Fruit fly (Drosophila melanogaster) whole organism, embryonic: ENCODE results near the gene Pcif1.

Source experiments
- ATbp ChIP-seq: fragments of 200-800 bp; sonication (Bioruptor generic); optimal IDR thresholded peaks from 2 replicates; lab custom pipeline; 2017; ENCODE audit warnings: missing biosample characterization, mild to moderate bottlenecking, missing genetic modification characterization, missing genetic modification reagents
- Adf1 ChIP-seq: fragments of 200-800 bp; sonication (Bioruptor generic); IDR thresholded peaks from 2 replicates; pipeline ENCODE4 v1.3.6; 2022; ENCODE audit warnings: missing biosample characterization, missing genetic modification characterization
- Atf-2 ChIP-seq: fragments of 200-800 bp; sonication (Bioruptor generic); optimal IDR thresholded peaks from 2 replicates; lab custom pipeline; 2016; ENCODE audit warnings: missing biosample characterization, missing genetic modification characterization
- B-H1 ChIP-seq: fragments of 200-800 bp; sonication (Bioruptor generic); IDR thresholded peaks from 3 replicates; pipeline ENCODE4 v1.3.6; 2022; ENCODE audit warnings: missing biosample characterization, missing genetic modification characterization
- BtbVII ChIP-seq: fragments of 200-800 bp; sonication (Bioruptor generic); optimal IDR thresholded peaks from 3 replicates; lab custom pipeline; 2017; ENCODE audit warnings: missing biosample characterization, mild to moderate bottlenecking, missing genetic modification characterization
- CG10959 ChIP-seq: fragments of 200-800 bp; sonication (Bioruptor generic); IDR thresholded peaks from 2 replicates; pipeline ENCODE4 v1.3.6; 2022; ENCODE audit warnings: missing biosample characterization, missing genetic modification characterization
- CG11456 ChIP-seq: fragments of 200-800 bp; sonication (Bioruptor generic); IDR thresholded peaks from 3 replicates; pipeline ENCODE4 v1.3.6; 2022; ENCODE audit warnings: missing biosample characterization, missing genetic modification characterization
- CG13296 ChIP-seq: fragments of 200-800 bp; sonication (Bioruptor generic); optimal IDR thresholded peaks from 3 replicates; lab custom pipeline; 2018; ENCODE audit warnings: missing biosample characterization, mild to moderate bottlenecking, missing genetic modification characterization
- CG14965 ChIP-seq: fragments of 200-800 bp; sonication (Bioruptor generic); optimal IDR thresholded peaks from 2 replicates; lab custom pipeline; 2016; ENCODE audit warnings: missing biosample characterization, missing genetic modification characterization, borderline replicate concordance
- CG15011 ChIP-seq: fragments of 200-800 bp; sonication (Bioruptor generic); optimal IDR thresholded peaks from 3 replicates; lab custom pipeline; 2018; ENCODE audit warnings: missing biosample characterization, mild to moderate bottlenecking, missing genetic modification characterization
- CG15269 ChIP-seq: fragments of 200-800 bp; sonication (Bioruptor generic); optimal IDR thresholded peaks from 2 replicates; lab custom pipeline; 2018; ENCODE audit warnings: missing biosample characterization, mild to moderate bottlenecking, missing genetic modification characterization, moderate library complexity
- CG15514 ChIP-seq: fragments of 200-800 bp; sonication (Bioruptor generic); optimal IDR thresholded peaks from 3 replicates; lab custom pipeline; 2017; ENCODE audit warnings: missing biosample characterization, missing genetic modification characterization, mild to moderate bottlenecking, moderate library complexity, missing genetic modification reagents
- CG16779 ChIP-seq: fragments of 200-800 bp; sonication (Bioruptor generic); IDR thresholded peaks from 2 replicates; pipeline ENCODE4 v1.3.6; 2022; ENCODE audit warnings: missing biosample characterization, missing genetic modification characterization
- CG3065 ChIP-seq: fragments of 200-800 bp; sonication (Bioruptor generic); optimal IDR thresholded peaks from 2 replicates; lab custom pipeline; 2016; ENCODE audit warnings: missing biosample characterization, missing genetic modification characterization
- CG33213 ChIP-seq: fragments of 200-800 bp; sonication (Bioruptor generic); optimal IDR thresholded peaks from 3 replicates; lab custom pipeline; 2016; ENCODE audit warnings: missing biosample characterization, missing genetic modification characterization
- CG5180 ChIP-seq: fragments of 200-800 bp; sonication (Bioruptor generic); optimal IDR thresholded peaks from 3 replicates; lab custom pipeline; 2017; ENCODE audit warnings: missing biosample characterization, missing genetic modification characterization, mild to moderate bottlenecking, moderate library complexity, missing genetic modification reagents
- CG5245 ChIP-seq: fragments of 200-800 bp; sonication (Bioruptor generic); optimal IDR thresholded peaks from 3 replicates; lab custom pipeline; 2016; ENCODE audit warnings: missing biosample characterization, missing genetic modification characterization
- CG6254 ChIP-seq: fragments of 200-800 bp; sonication (Bioruptor generic); optimal IDR thresholded peaks from 3 replicates; lab custom pipeline; 2017; ENCODE audit warnings: mild to moderate bottlenecking, missing biosample characterization, missing genetic modification reagents, missing genetic modification characterization
- CG6683 ChIP-seq: fragments of 200-800 bp; sonication (Bioruptor generic); optimal IDR thresholded peaks from 2 replicates; lab custom pipeline; 2017; ENCODE audit warnings: missing biosample characterization, mild to moderate bottlenecking, missing genetic modification characterization, missing genetic modification reagents
- CG6813 ChIP-seq: fragments of 200-800 bp; sonication (Bioruptor generic); optimal IDR thresholded peaks from 2 replicates; lab custom pipeline; 2017; ENCODE audit warnings: missing biosample characterization, missing genetic modification characterization, mild to moderate bottlenecking, moderate library complexity, missing genetic modification reagents
- CG7963 ChIP-seq: fragments of 200-800 bp; sonication (Bioruptor generic); IDR thresholded peaks from 3 replicates; pipeline ENCODE4 v1.3.6; 2022; ENCODE audit warnings: missing biosample characterization, missing genetic modification characterization; ENCODE audit not compliant: partially characterized antibody
- CHES-1-like ChIP-seq: fragments of 200-800 bp; sonication (Bioruptor generic); optimal IDR thresholded peaks from 2 replicates; lab custom pipeline; 2016; ENCODE audit warnings: missing biosample characterization, missing genetic modification characterization
- Doc3 ChIP-seq: fragments of 200-800 bp; sonication (Bioruptor generic); IDR thresholded peaks from 3 replicates; pipeline ENCODE4 v1.3.6; 2022; ENCODE audit warnings: missing biosample characterization, missing genetic modification characterization; ENCODE audit not compliant: partially characterized antibody
- E2f2 ChIP-seq: fragments of 200-800 bp; sonication (Bioruptor generic); IDR thresholded peaks from 2 replicates; pipeline ENCODE4 v1.3.6; 2022; ENCODE audit warnings: missing biosample characterization, missing genetic modification characterization
- HmgD ChIP-seq: fragments of 200-800 bp; sonication (Bioruptor generic); optimal IDR thresholded peaks from 3 replicates; lab custom pipeline; 2016; ENCODE audit warnings: missing biosample characterization, missing genetic modification characterization
- Hmr ChIP-seq: fragments of 200-800 bp; sonication (Bioruptor generic); optimal IDR thresholded peaks from 3 replicates; lab custom pipeline; 2017; ENCODE audit warnings: mild to moderate bottlenecking, missing biosample characterization, missing genetic modification reagents, missing genetic modification characterization
- Hmx ChIP-seq: fragments of 200-800 bp; sonication (Bioruptor generic); optimal IDR thresholded peaks from 2 replicates; lab custom pipeline; 2016; ENCODE audit warnings: missing biosample characterization, missing genetic modification characterization
- Lpt ChIP-seq: fragments of >200 bp; optimal IDR thresholded peaks from 2 replicates; lab custom pipeline; 2018; ENCODE audit warnings: missing biosample characterization, missing genetic modification characterization
- MESR4 ChIP-seq: fragments of 200-800 bp; sonication (Bioruptor generic); optimal IDR thresholded peaks from 2 replicates; lab custom pipeline; 2018; ENCODE audit warnings: missing biosample characterization, mild to moderate bottlenecking, missing genetic modification characterization, moderate library complexity
- Mes4 ChIP-seq: fragments of 200-800 bp; sonication (Bioruptor generic); optimal IDR thresholded peaks from 2 replicates; lab custom pipeline; 2016; ENCODE audit warnings: missing biosample characterization, missing genetic modification characterization
- Mrtf ChIP-seq: fragments of 200-800 bp; sonication (Bioruptor generic); IDR thresholded peaks from 3 replicates; pipeline ENCODE4 v1.3.6; 2022; ENCODE audit warnings: missing biosample characterization, missing genetic modification characterization
- Nf-YB ChIP-seq: fragments of 200-800 bp; sonication (Bioruptor generic); optimal IDR thresholded peaks from 3 replicates; lab custom pipeline; 2019; ENCODE audit warnings: missing biosample characterization, mild to moderate bottlenecking, missing genetic modification characterization, moderate library complexity
- Nf-YC ChIP-seq: fragments of 200-800 bp; optimal IDR thresholded peaks from 3 replicates; lab custom pipeline; 2019; ENCODE audit warnings: missing biosample characterization, mild to moderate bottlenecking, missing genetic modification characterization, moderate library complexity
- Ravus ChIP-seq: fragments of 200-800 bp; sonication (Bioruptor generic); IDR thresholded peaks from 2 replicates; pipeline ENCODE4 v1.3.6; 2022; ENCODE audit warnings: missing biosample characterization, missing genetic modification characterization
- ap ChIP-seq: fragments of 200-800 bp; sonication (Bioruptor generic); IDR thresholded peaks from 2 replicates; pipeline ENCODE4 v1.3.6; 2022; ENCODE audit warnings: missing biosample characterization, missing genetic modification characterization
- ash1 ChIP-seq: fragments of 200-800 bp; sonication (Bioruptor generic); optimal IDR thresholded peaks from 2 replicates; lab custom pipeline; 2018; ENCODE audit warnings: missing biosample characterization, mild to moderate bottlenecking, missing genetic modification characterization
- bcd ChIP-seq: fragments of 200-800 bp; sonication (Bioruptor generic); optimal IDR thresholded peaks from 2 replicates; lab custom pipeline; 2017; ENCODE audit warnings: missing biosample characterization, mild to moderate bottlenecking, missing genetic modification characterization
- br ChIP-seq: fragments of >200 bp; optimal IDR thresholded peaks from 2 replicates; lab custom pipeline; 2017
- croc ChIP-seq: fragments of 200-800 bp; sonication (Bioruptor generic); conservative IDR thresholded peaks from 3 replicates; pipeline ENCODE4 v1.3.6; 2022; ENCODE audit warnings: missing biosample characterization, missing genetic modification characterization
- dmrt99B ChIP-seq: fragments of 200-800 bp; sonication (Bioruptor generic); optimal IDR thresholded peaks from 2 replicates; lab custom pipeline; 2018; ENCODE audit warnings: missing biosample characterization, mild to moderate bottlenecking, missing genetic modification characterization, moderate library complexity
- grau ChIP-seq: fragments of 200-800 bp; optimal IDR thresholded peaks from 3 replicates; lab custom pipeline; 2019; ENCODE audit warnings: missing biosample characterization, mild to moderate bottlenecking, missing genetic modification characterization, moderate library complexity
- grn ChIP-seq: fragments of 200-800 bp; sonication (Bioruptor generic); optimal IDR thresholded peaks from 3 replicates; lab custom pipeline; 2017; ENCODE audit warnings: missing biosample characterization, missing genetic modification characterization
- klu ChIP-seq: fragments of 200-800 bp; sonication (Bioruptor generic); IDR thresholded peaks from 2 replicates; pipeline ENCODE4 v1.3.6; 2022; ENCODE audit warnings: missing biosample characterization, missing genetic modification characterization
- mirr ChIP-seq: fragments of 200-800 bp; sonication (Bioruptor generic); optimal IDR thresholded peaks from 3 replicates; lab custom pipeline; 2018; ENCODE audit warnings: missing biosample characterization, mild to moderate bottlenecking, missing genetic modification characterization
- pita ChIP-seq: fragments of 200-800 bp; sonication (Bioruptor generic); optimal IDR thresholded peaks from 2 replicates; lab custom pipeline; 2017; ENCODE audit warnings: missing biosample characterization, mild to moderate bottlenecking, missing genetic modification characterization
- pnt ChIP-seq: fragments of 200-800 bp; sonication (Bioruptor generic); optimal IDR thresholded peaks from 3 replicates; lab custom pipeline; 2016; ENCODE audit warnings: missing biosample characterization, missing genetic modification characterization
- ranshi ChIP-seq: fragments of 200-800 bp; sonication (Bioruptor generic); IDR thresholded peaks from 2 replicates; pipeline ENCODE4 v1.3.6; 2022; ENCODE audit warnings: missing biosample characterization, missing genetic modification characterization
- slou ChIP-seq: fragments of 200-800 bp; sonication (Bioruptor generic); optimal IDR thresholded peaks from 3 replicates; lab custom pipeline; 2016; ENCODE audit warnings: missing biosample characterization, missing genetic modification characterization
- toy ChIP-seq: fragments of 200-800 bp; sonication (Bioruptor generic); IDR thresholded peaks from 2 replicates; pipeline ENCODE4 v1.3.6; 2022; ENCODE audit warnings: missing biosample characterization, missing genetic modification characterization
- unpg ChIP-seq: fragments of 200-800 bp; sonication (Bioruptor generic); optimal IDR thresholded peaks from 3 replicates; lab custom pipeline; 2018; ENCODE audit warnings: missing biosample characterization, mild to moderate bottlenecking, missing genetic modification characterization, moderate library complexity
- usp ChIP-seq: fragments of >200 bp; optimal IDR thresholded peaks from 2 replicates; lab custom pipeline; 2017; ENCODE audit warnings: missing biosample characterization, missing genetic modification characterization

Gene Pcif1

DNA sequence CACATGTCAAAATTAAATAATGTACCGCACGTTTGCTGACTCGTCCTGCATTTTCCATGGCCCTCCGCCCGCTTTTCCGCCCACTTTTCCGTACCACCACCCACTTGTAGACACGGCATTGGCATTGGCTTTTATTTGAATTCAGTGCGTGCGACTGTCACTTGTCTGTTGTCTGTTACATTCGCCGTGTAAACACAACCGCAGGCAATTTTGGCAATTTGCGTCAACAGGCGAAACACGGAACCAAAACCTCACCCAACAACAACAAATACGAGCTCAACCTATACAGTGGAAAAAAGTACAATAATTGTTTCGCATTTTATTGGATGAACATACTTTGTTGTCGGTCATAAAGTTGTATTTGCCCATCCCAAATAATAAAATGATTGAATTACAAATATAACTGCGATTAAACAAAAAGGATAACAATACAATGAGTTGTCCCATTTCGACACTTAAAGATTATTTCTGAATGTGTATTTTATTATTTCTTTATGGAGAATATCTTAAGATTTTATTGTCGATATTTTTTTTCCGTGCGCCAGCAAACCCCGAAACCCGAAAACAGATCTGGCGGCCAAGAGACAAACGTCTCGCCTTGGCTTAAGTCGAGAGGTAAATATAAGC is 38.6 kb downstream of the Pcif1 start (continued):
- peak; percentile 49 for TF ChIP-seq Hmr
- TF ChIP-seq CG13296 = peak; percentile 22
- no peak for TF ChIP-seq Lpt (GFP tag; lab: Kevin White, UChicago)
- no peak for TF ChIP-seq Atf-2 (GFP tag; lab: Kevin White, UChicago)
- TF ChIP-seq toy (GFP tag; lab: Robert Waterston, UW) = no peak
- TF ChIP-seq croc = no peak
- no peak for TF ChIP-seq CG6254
- TF ChIP-seq CG6683 (GFP tag; lab: Kevin White, UChicago) = no peak
- TF ChIP-seq pnt = no peak
- TF ChIP-seq CG6813 (GFP tag; lab: Kevin White, UChicago) = no peak
- no peak for TF ChIP-seq CG15011
- TF ChIP-seq CG11456 (GFP tag; lab: Robert Waterston, UW) = no peak
- no peak for TF ChIP-seq Mes4
- TF ChIP-seq ranshi (GFP tag; lab: Robert Waterston, UW) = no peak
- no peak for TF ChIP-seq CG10959 (GFP tag; lab: Robert Waterston, UW)
- TF ChIP-seq mirr (GFP tag; lab: Kevin White, UChicago) = peak; percentile 56
- TF ChIP-seq usp (GFP tag; lab: Kevin White, UChicago) = no peak
- no peak for TF ChIP-seq BtbVII (GFP tag; lab: Kevin White, UChicago)
- no peak for TF ChIP-seq Nf-YC
- TF ChIP-seq ap (GFP tag; lab: Robert Waterston, UW) = no peak
- TF ChIP-seq pita = no peak
- TF ChIP-seq Nf-YB = no peak
- no peak for TF ChIP-seq E2f2 (GFP tag; lab: Robert Waterston, UW)
- no peak for TF ChIP-seq slou (GFP tag; lab: Kevin White, UChicago)
- peak; percentile 19 for TF ChIP-seq bcd (GFP tag; lab: Kevin White, UChicago)
- no peak for TF ChIP-seq CG5180
- TF ChIP-seq grau = peak; percentile 45
- TF ChIP-seq br (lab: Kevin White, UChicago) = no peak
- TF ChIP-seq ash1 (GFP tag; lab: Kevin White, UChicago) = no peak
- no peak for TF ChIP-seq CG16779 (GFP tag; lab: Robert Waterston, UW)
- TF ChIP-seq grn (GFP tag; lab: Kevin White, UChicago) = no peak
- TF ChIP-seq Adf1 (GFP tag; lab: Robert Waterston, UW) = no peak
- TF ChIP-seq MESR4 = no peak
- TF ChIP-seq CG33213 (GFP tag; lab: Kevin White, UChicago) = no peak
- peak; percentile 57 for TF ChIP-seq dmrt99B
- TF ChIP-seq CG14965 (GFP tag; lab: Kevin White, UChicago) = no peak
- no peak for TF ChIP-seq klu (GFP tag; lab: Robert Waterston, UW)
- no peak for TF ChIP-seq Hmx (GFP tag; lab: Kevin White, UChicago)
- TF ChIP-seq CG7963 (GFP tag; lab: Robert Waterston, UW) = no peak
- no peak for TF ChIP-seq CG3065 (GFP tag; lab: Kevin White, UChicago)
- no peak for TF ChIP-seq CG15514 (GFP tag; lab: Kevin White, UChicago)
- peak; percentile 50 for TF ChIP-seq CG15269 (tag; lab: Kevin White, UChicago)
- TF ChIP-seq ATbp (GFP tag; lab: Kevin White, UChicago) = no peak
- TF ChIP-seq HmgD (GFP tag; lab: Kevin White, UChicago) = no peak
- TF ChIP-seq CHES-1-like = no peak
- TF ChIP-seq CG5245 = no peak
- TF ChIP-seq Doc3 (GFP tag; lab: Robert Waterston, UW) = no peak
- peak; percentile 5 for TF ChIP-seq unpg (GFP tag; lab: Kevin White, UChicago)
- TF ChIP-seq B-H1 = no peak
- no peak for TF ChIP-seq Ravus
- TF ChIP-seq Mrtf = no peak
